Fruit fly (Drosophila melanogaster): ENCODE data around the gene CG17328.

dm6 chr2L:16281419-16282076, 18.2 kb upstream of the CG17328 start:
- no peak for TF ChIP-seq Hr39 (optimal IDR thresholded peaks at IDR 0.05)
- TF ChIP-seq CG16813 (GFP tag; IDR thresholded peaks at IDR 0.05; ENCODE audit: partially characterized antibody): no peak
- TF ChIP-seq CG14441 (GFP tag; IDR thresholded peaks at IDR 0.05): no peak
- no peak for TF ChIP-seq CG1792 (GFP tag; optimal IDR thresholded peaks at IDR 0.05)

All from whole organism, embryonic.